Fruit fly (Drosophila melanogaster) whole organism, prepupa: Measurements from ENCODE around the gene CG34260.

ENCODE experiments used
- CG15336 ChIP-seq: fragments of 200-800 bp; sonication (Bioruptor generic); IDR thresholded peaks from 2 replicates; pipeline ENCODE4 v1.3.6; 2022; ENCODE audit warnings: missing biosample characterization, missing genetic modification characterization
- CG6276 ChIP-seq: fragments of 200-800 bp; sonication (Bioruptor generic); optimal IDR thresholded peaks from 2 replicates; lab custom pipeline; 2017; ENCODE audit warnings: missing biosample characterization, mild to moderate bottlenecking, missing genetic modification characterization
- Hr39 ChIP-seq: fragments of 200-800 bp; sonication (Bioruptor generic); optimal IDR thresholded peaks from 2 replicates; lab custom pipeline; 2016; ENCODE audit warnings: missing biosample characterization, missing genetic modification characterization
- net ChIP-seq: fragments of 200-800 bp; sonication (Bioruptor generic); optimal IDR thresholded peaks from 3 replicates; lab custom pipeline; 2016; ENCODE audit warnings: missing biosample characterization, missing genetic modification characterization

- TF ChIP-seq CG15336: no peak
- TF ChIP-seq CG6276 (GFP tag; lab: Kevin White, UChicago): no peak
- no peak for TF ChIP-seq net (GFP tag; lab: Kevin White, UChicago)
- TF ChIP-seq Hr39 (GFP tag; lab: Kevin White, UChicago): no peak
Measured at dm6 chr3L:20755585-20755984, 41.7 kb downstream of the CG34260 start, which contains the start of gene CG33912.
